Fruit fly (Drosophila melanogaster): Measurements from ENCODE around the gene CG17819.

dm6 chr3R:21886861-21887587, 1.7 kb upstream of the CG17819 start, which contains the start of the genes CG6678 and dnd:
- TF ChIP-seq CTCF (optimal IDR thresholded peaks at IDR 0.05): no peak
- TF ChIP-seq CG8478 (optimal IDR thresholded peaks at IDR 0.05): no peak

Data from S2 (cell line).